Fruit fly (Drosophila melanogaster) whole organism, embryonic: Measurements from ENCODE around the gene N.

Experiments used
- Ada2b ChIP-seq: fragments of 200-800 bp; sonication (Bioruptor generic); IDR thresholded peaks from 2 replicates; pipeline ENCODE4 v1.3.6; 2022; ENCODE audit warnings: missing biosample characterization, missing genetic modification characterization
- Adf1 ChIP-seq: fragments of 200-800 bp; sonication (Bioruptor generic); IDR thresholded peaks from 2 replicates; pipeline ENCODE4 v1.3.6; 2022; ENCODE audit warnings: missing biosample characterization, missing genetic modification characterization
- Atf6 ChIP-seq: fragments of 200-800 bp; sonication (Bioruptor generic); IDR thresholded peaks from 2 replicates; pipeline ENCODE4 v1.3.6; 2022; ENCODE audit warnings: missing biosample characterization, missing genetic modification characterization
- CG11696 ChIP-seq: fragments of 200-800 bp; sonication (Bioruptor generic); IDR thresholded peaks from 2 replicates; pipeline ENCODE4 v1.3.6; 2022; ENCODE audit warnings: missing biosample characterization, missing genetic modification characterization
- CG12155 ChIP-seq: fragments of 200-800 bp; sonication (Bioruptor generic); optimal IDR thresholded peaks from 3 replicates; lab custom pipeline; 2016; ENCODE audit warnings: missing biosample characterization, missing genetic modification characterization
- CG14014 ChIP-seq: fragments of 200-800 bp; sonication (Bioruptor generic); IDR thresholded peaks from 2 replicates; pipeline ENCODE4 v1.3.6; 2022; ENCODE audit warnings: missing biosample characterization, missing genetic modification characterization
- CG14667 ChIP-seq: fragments of 200-800 bp; sonication (Bioruptor generic); IDR thresholded peaks from 2 replicates; pipeline ENCODE4 v1.3.6; 2022; ENCODE audit warnings: missing biosample characterization, missing genetic modification characterization
- CG14860 ChIP-seq: fragments of 200-800 bp; sonication (Bioruptor generic); IDR thresholded peaks from 3 replicates; pipeline ENCODE4 v1.3.6; 2022; ENCODE audit warnings: missing biosample characterization, missing genetic modification characterization; ENCODE audit not compliant: partially characterized antibody
- CG15011 ChIP-seq: fragments of 200-800 bp; sonication (Bioruptor generic); optimal IDR thresholded peaks from 3 replicates; lab custom pipeline; 2018; ENCODE audit warnings: missing biosample characterization, mild to moderate bottlenecking, missing genetic modification characterization
- CG34422 ChIP-seq: fragments of 200-800 bp; sonication (Bioruptor generic); IDR thresholded peaks from 3 replicates; pipeline ENCODE4 v1.3.6; 2022; ENCODE audit warnings: missing biosample characterization, missing genetic modification characterization
- CG3847 ChIP-seq: fragments of 200-800 bp; sonication (Bioruptor generic); IDR thresholded peaks from 2 replicates; pipeline ENCODE4 v1.3.6; 2022; ENCODE audit warnings: missing biosample characterization, missing genetic modification characterization
- CG43689 ChIP-seq: fragments of 200-800 bp; sonication (Bioruptor generic); IDR thresholded peaks from 2 replicates; pipeline ENCODE4 v1.3.6; 2022; ENCODE audit warnings: missing biosample characterization, missing genetic modification characterization
- CG4404 ChIP-seq: fragments of 200-800 bp; sonication (Bioruptor generic); IDR thresholded peaks from 2 replicates; pipeline ENCODE4 v1.3.6; 2022; ENCODE audit warnings: missing biosample characterization, missing genetic modification characterization
- CG6175 ChIP-seq: fragments of 200-800 bp; sonication (Bioruptor generic); IDR thresholded peaks from 3 replicates; pipeline ENCODE4 v1.3.6; 2022; ENCODE audit warnings: missing biosample characterization, missing genetic modification characterization
- CG7839 ChIP-seq: fragments of 200-800 bp; sonication (Bioruptor generic); optimal IDR thresholded peaks from 3 replicates; lab custom pipeline; 2018; ENCODE audit warnings: missing biosample characterization, mild to moderate bottlenecking, missing genetic modification characterization, moderate library complexity
- CoRest ChIP-seq: fragments of 200-800 bp; sonication (Bioruptor generic); optimal IDR thresholded peaks from 3 replicates; lab custom pipeline; 2018; ENCODE audit warnings: missing biosample characterization, mild to moderate bottlenecking, missing genetic modification characterization, moderate library complexity
- CrebB ChIP-seq: fragments of 200-800 bp; sonication (Bioruptor generic); optimal IDR thresholded peaks from 3 replicates; lab custom pipeline; 2018; ENCODE audit warnings: missing biosample characterization, mild to moderate bottlenecking, missing genetic modification characterization
- Dp ChIP-seq: fragments of 200-800 bp; sonication (Bioruptor generic); optimal IDR thresholded peaks from 2 replicates; lab custom pipeline; 2018; ENCODE audit warnings: missing biosample characterization, mild to moderate bottlenecking, missing genetic modification characterization, moderate library complexity
- Dref ChIP-seq: fragments of 200-800 bp; sonication (Bioruptor generic); IDR thresholded peaks from 2 replicates; pipeline ENCODE4 v1.3.6; 2022; ENCODE audit warnings: missing biosample characterization, missing genetic modification characterization
- ERR ChIP-seq: fragments of 200-800 bp; sonication (Bioruptor generic); optimal IDR thresholded peaks from 2 replicates; lab custom pipeline; 2016; ENCODE audit warnings: missing biosample characterization, missing genetic modification characterization
- Fer2 ChIP-seq: fragments of 200-800 bp; sonication (Bioruptor generic); optimal IDR thresholded peaks from 2 replicates; lab custom pipeline; 2018; ENCODE audit warnings: missing biosample characterization, mild to moderate bottlenecking, missing genetic modification characterization, moderate library complexity
- Hr3 ChIP-seq: fragments of 200-800 bp; sonication (Bioruptor generic); optimal IDR thresholded peaks from 3 replicates; lab custom pipeline; 2016; ENCODE audit warnings: missing biosample characterization, missing genetic modification characterization
- Meics ChIP-seq: fragments of 200-800 bp; sonication (Bioruptor generic); optimal IDR thresholded peaks from 2 replicates; lab custom pipeline; 2017; ENCODE audit warnings: missing biosample characterization, mild to moderate bottlenecking, missing genetic modification characterization
- Nf-YA ChIP-seq: fragments of 200-800 bp; sonication (Bioruptor generic); IDR thresholded peaks from 2 replicates; pipeline ENCODE4 v1.3.6; 2022; ENCODE audit warnings: missing biosample characterization, missing genetic modification characterization
- NfI ChIP-seq: fragments of 200-800 bp; sonication (Bioruptor generic); optimal IDR thresholded peaks from 3 replicates; lab custom pipeline; 2018; ENCODE audit warnings: missing biosample characterization, mild to moderate bottlenecking, missing genetic modification characterization, moderate library complexity
- Sox100B ChIP-seq: fragments of 200-800 bp; sonication (Bioruptor generic); optimal IDR thresholded peaks from 3 replicates; lab custom pipeline; 2018; ENCODE audit warnings: missing biosample characterization, mild to moderate bottlenecking, missing genetic modification characterization
- Stat92E ChIP-seq, 3 experiments: fragments of >200 bp in 2 of 3; fragments of 200-800 bp in 1 of 3; sonication (Bioruptor generic) in 1 of 3; optimal IDR thresholded peaks; 2 replicates each; lab custom pipeline; 2017 to 2019; ENCODE audit warnings: missing biosample characterization in 3 of 3, missing genetic modification characterization in 3 of 3, mild to moderate bottlenecking in 1 of 3, moderate library complexity in 1 of 3
- Tbp ChIP-seq: fragments of >200 bp; optimal IDR thresholded peaks from 2 replicates; lab custom pipeline; 2018; ENCODE audit warnings: missing biosample characterization, missing genetic modification characterization
- Trl ChIP-seq, 3 experiments: fragments of >200 bp in 2 of 3; fragments of 200-800 bp in 1 of 3; sonication (Bioruptor generic) in 1 of 3; optimal IDR thresholded peaks; 2 replicates in 1 of 3; 3 replicates in 2 of 3; lab custom pipeline; 2016 to 2017; ENCODE audit warnings: missing biosample characterization in 1 of 3, missing genetic modification characterization in 1 of 3
- bbx ChIP-seq: fragments of 200-800 bp; sonication (Bioruptor generic); IDR thresholded peaks from 2 replicates; pipeline ENCODE4 v1.3.6; 2022; ENCODE audit warnings: missing biosample characterization, missing genetic modification characterization; ENCODE audit not compliant: partially characterized antibody
- crol ChIP-seq: fragments of 200-800 bp; sonication (Bioruptor generic); IDR thresholded peaks from 2 replicates; pipeline ENCODE4 v1.3.6; 2022; ENCODE audit warnings: missing biosample characterization, missing genetic modification characterization
- grn ChIP-seq: fragments of 200-800 bp; sonication (Bioruptor generic); optimal IDR thresholded peaks from 3 replicates; lab custom pipeline; 2017; ENCODE audit warnings: missing biosample characterization, missing genetic modification characterization
- gsb-n ChIP-seq: fragments of 200-800 bp; sonication (Bioruptor generic); optimal IDR thresholded peaks from 3 replicates; lab custom pipeline; 2018; ENCODE audit warnings: missing biosample characterization, mild to moderate bottlenecking, missing genetic modification characterization
- hb ChIP-seq: fragments of 200-800 bp; sonication (Bioruptor generic); IDR thresholded peaks from 3 replicates; pipeline ENCODE4 v1.3.6; 2022; ENCODE audit warnings: missing biosample characterization, missing genetic modification characterization; ENCODE audit not compliant: partially characterized antibody
- lbe ChIP-seq: fragments of 200-800 bp; sonication (Bioruptor generic); optimal IDR thresholded peaks from 2 replicates; lab custom pipeline; 2016; ENCODE audit warnings: missing biosample characterization, mild to moderate bottlenecking, missing genetic modification characterization
- mirr ChIP-seq: fragments of 200-800 bp; sonication (Bioruptor generic); optimal IDR thresholded peaks from 3 replicates; lab custom pipeline; 2018; ENCODE audit warnings: missing biosample characterization, mild to moderate bottlenecking, missing genetic modification characterization
- nom ChIP-seq: fragments of 200-800 bp; sonication (Bioruptor generic); optimal IDR thresholded peaks from 2 replicates; lab custom pipeline; 2017; ENCODE audit warnings: missing biosample characterization, missing genetic modification characterization, mild to moderate bottlenecking, moderate library complexity, missing genetic modification reagents
- pb ChIP-seq: fragments of 200-800 bp; sonication (Bioruptor generic); optimal IDR thresholded peaks from 3 replicates; lab custom pipeline; 2016; ENCODE audit warnings: missing biosample characterization, missing genetic modification characterization
- pnt ChIP-seq: fragments of 200-800 bp; sonication (Bioruptor generic); optimal IDR thresholded peaks from 3 replicates; lab custom pipeline; 2016; ENCODE audit warnings: missing biosample characterization, missing genetic modification characterization
- prd ChIP-seq, 3 experiments: fragments of >200 bp in 2 of 3; fragments of 200-800 bp in 1 of 3; sonication (Bioruptor generic) in 1 of 3; optimal IDR thresholded peaks in 2 of 3; IDR thresholded peaks in 1 of 3; 2 replicates in 2 of 3; 3 replicates in 1 of 3; pipeline versions ENCODE4 v1.3.6 to Lab custom; 2017 to 2022; ENCODE audit warnings: missing biosample characterization in 1 of 3, missing genetic modification characterization in 1 of 3
- pros ChIP-seq: fragments of 200-800 bp; sonication (Bioruptor generic); optimal IDR thresholded peaks from 3 replicates; lab custom pipeline; 2019; ENCODE audit warnings: missing biosample characterization, mild to moderate bottlenecking, missing genetic modification characterization, moderate library complexity
- sens ChIP-seq: fragments of 200-800 bp; sonication (Bioruptor generic); peaks from one replicate; lab custom pipeline; 2016; ENCODE audit warnings: missing biosample characterization, missing genetic modification characterization
- shn ChIP-seq: fragments of 200-800 bp; sonication (Bioruptor generic); optimal IDR thresholded peaks from 3 replicates; lab custom pipeline; 2016; ENCODE audit warnings: missing biosample characterization, missing genetic modification characterization
- sqz ChIP-seq: fragments of 200-800 bp; sonication (Bioruptor generic); optimal IDR thresholded peaks from 3 replicates; lab custom pipeline; 2018; ENCODE audit warnings: missing biosample characterization, mild to moderate bottlenecking, missing genetic modification characterization
- sr ChIP-seq: fragments of 200-800 bp; sonication (Bioruptor generic); IDR thresholded peaks from 3 replicates; pipeline ENCODE4 v1.3.6; 2022; ENCODE audit warnings: missing biosample characterization, missing genetic modification characterization
- usp ChIP-seq: fragments of >200 bp; optimal IDR thresholded peaks from 2 replicates; lab custom pipeline; 2017; ENCODE audit warnings: missing biosample characterization, missing genetic modification characterization
- vfl ChIP-seq: fragments of 200-800 bp; sonication (Bioruptor generic); optimal IDR thresholded peaks from 2 replicates; lab custom pipeline; 2016; ENCODE audit warnings: missing biosample characterization, missing genetic modification characterization
- z ChIP-seq: fragments of 200-800 bp; sonication (Bioruptor generic); IDR thresholded peaks from 3 replicates; pipeline ENCODE4 v1.3.6; 2022; ENCODE audit warnings: missing biosample characterization, missing genetic modification characterization

The N gene

dm6 chrX:3158620-3159019 lies 23.9 kb downstream of the N start:
- TF ChIP-seq sqz (peak; percentile 62), Tbp (no peak), CG43689 (GFP tag; lab: Robert Waterston, UW) (no peak), Ada2b (GFP tag; lab: Robert Waterston, UW) (no peak), pnt (GFP tag; lab: Kevin White, UChicago) (no peak), grn (GFP tag; lab: Kevin White, UChicago) (peak; percentile 18), nom (GFP tag; lab: Kevin White, UChicago) (peak; percentile 73), CG7839 (tag; lab: Kevin White, UChicago) (no peak)

dm6 chrX:3161542-3162377 lies 27.1 kb downstream of the N start:
- no peak for TF ChIP-seq crol
- TF ChIP-seq Meics (GFP tag; lab: Kevin White, UChicago): no peak
- no peak for TF ChIP-seq gsb-n (tag; lab: Kevin White, UChicago)
- TF ChIP-seq ERR (GFP tag; lab: Kevin White, UChicago): no peak
- no peak for TF ChIP-seq CoRest
- no peak for TF ChIP-seq Stat92E (GFP tag; optimal IDR thresholded peaks at IDR 0.05; lab: Kevin White, UChicago)
- no peak for TF ChIP-seq CG11696 (GFP tag; lab: Robert Waterston, UW)
- TF ChIP-seq mirr (GFP tag; lab: Kevin White, UChicago): no peak
- TF ChIP-seq CG6175 (GFP tag; lab: Robert Waterston, UW): no peak; the same call in 2 of the 3 replicates
- TF ChIP-seq CG3847 (GFP tag; lab: Robert Waterston, UW): no peak
- no peak for TF ChIP-seq CG12155
- TF ChIP-seq z (GFP tag; lab: Robert Waterston, UW): no peak
- TF ChIP-seq CG15011 (GFP tag; lab: Kevin White, UChicago): no peak
- TF ChIP-seq Trl (optimal IDR thresholded peaks at IDR 0.05; lab: Kevin White, UChicago): peak; percentile 49 to 74
- TF ChIP-seq Trl (GFP tag; optimal IDR thresholded peaks at IDR 0.05; lab: Kevin White, UChicago): no peak
- TF ChIP-seq shn (GFP tag; lab: Kevin White, UChicago): no peak
- TF ChIP-seq Hr3 (GFP tag; lab: Kevin White, UChicago): no peak
- TF ChIP-seq pb (GFP tag; lab: Kevin White, UChicago): no peak
- TF ChIP-seq nom (GFP tag; lab: Kevin White, UChicago): peak; percentile 86
- peak; percentile 91 for TF ChIP-seq Adf1 (GFP tag; lab: Robert Waterston, UW)
- TF ChIP-seq vfl (GFP tag; lab: Kevin White, UChicago): no peak
- TF ChIP-seq Nf-YA: no peak
- peak; percentile 36 for TF ChIP-seq sens
- no peak for TF ChIP-seq CrebB
- TF ChIP-seq CG14860: no peak
- no peak for TF ChIP-seq Atf6 (GFP tag; lab: Robert Waterston, UW)
- TF ChIP-seq pros (GFP tag; lab: Kevin White, UChicago): peak; percentile 47
- TF ChIP-seq sr (GFP tag; lab: Robert Waterston, UW): no peak
- no peak for TF ChIP-seq hb
- no peak for TF ChIP-seq Sox100B (GFP tag; lab: Kevin White, UChicago)
- TF ChIP-seq NfI: no peak
- TF ChIP-seq Fer2 (tag; lab: Kevin White, UChicago): no peak
- TF ChIP-seq pnt (GFP tag; lab: Kevin White, UChicago): no peak
- no peak for TF ChIP-seq CG4404 (GFP tag; lab: Robert Waterston, UW)
- no peak for TF ChIP-seq prd (optimal IDR thresholded peaks at IDR 0.05; lab: Kevin White, UChicago)
- TF ChIP-seq prd (GFP tag; IDR thresholded peaks at IDR 0.05; lab: Robert Waterston, UW): no peak
- TF ChIP-seq Dp (GFP tag; lab: Kevin White, UChicago): no peak
- TF ChIP-seq lbe (GFP tag; lab: Kevin White, UChicago): no peak
- TF ChIP-seq bbx: no peak
- TF ChIP-seq CG14014: no peak
- TF ChIP-seq Dref (GFP tag; lab: Robert Waterston, UW): no peak
- no peak for TF ChIP-seq CG14667 (GFP tag; lab: Robert Waterston, UW)
- TF ChIP-seq CG34422 (GFP tag; lab: Robert Waterston, UW): no peak
- no peak for TF ChIP-seq usp (GFP tag; lab: Kevin White, UChicago)
